Fruit fly (Drosophila melanogaster) whole organism, embryonic: ENCODE data around the gene mino.

Source experiments
- B-H2 ChIP-seq: fragments of 200-800 bp; sonication (Bioruptor generic); optimal IDR thresholded peaks from 2 replicates; lab custom pipeline; 2018; ENCODE audit warnings: missing biosample characterization, mild to moderate bottlenecking, missing genetic modification characterization
- Bdp1 ChIP-seq: fragments of 200-800 bp; sonication (Bioruptor generic); optimal IDR thresholded peaks from 3 replicates; lab custom pipeline; 2016; ENCODE audit warnings: missing biosample characterization, missing genetic modification characterization
- CG10209 ChIP-seq: fragments of 200-800 bp; sonication (Bioruptor generic); optimal IDR thresholded peaks from 3 replicates; lab custom pipeline; 2017; ENCODE audit warnings: missing biosample characterization, mild to moderate bottlenecking, missing genetic modification characterization, missing genetic modification reagents
- CG10431 ChIP-seq: fragments of 200-800 bp; sonication (Bioruptor generic); optimal IDR thresholded peaks from 3 replicates; lab custom pipeline; 2018; ENCODE audit warnings: missing biosample characterization, mild to moderate bottlenecking, missing genetic modification characterization
- CG10979 ChIP-seq: fragments of 200-800 bp; sonication (Bioruptor generic); optimal IDR thresholded peaks from 2 replicates; lab custom pipeline; 2018; ENCODE audit warnings: missing biosample characterization, mild to moderate bottlenecking, missing genetic modification characterization, moderate library complexity
- CG13287 ChIP-seq: fragments of 200-800 bp; sonication (Bioruptor generic); IDR thresholded peaks from 2 replicates; pipeline ENCODE4 v1.3.6; 2022; ENCODE audit warnings: missing biosample characterization, missing genetic modification characterization; ENCODE audit not compliant: partially characterized antibody
- CG1529 ChIP-seq: fragments of 200-800 bp; sonication (Bioruptor generic); optimal IDR thresholded peaks from 3 replicates; lab custom pipeline; 2018; ENCODE audit warnings: missing biosample characterization, missing genetic modification characterization
- CG15514 ChIP-seq: fragments of 200-800 bp; sonication (Bioruptor generic); optimal IDR thresholded peaks from 3 replicates; lab custom pipeline; 2017; ENCODE audit warnings: missing biosample characterization, missing genetic modification characterization, mild to moderate bottlenecking, moderate library complexity, missing genetic modification reagents
- CG1602 ChIP-seq: fragments of 200-800 bp; sonication (Bioruptor generic); optimal IDR thresholded peaks from 3 replicates; lab custom pipeline; 2016; ENCODE audit warnings: missing biosample characterization, missing genetic modification characterization
- CG17912 ChIP-seq: fragments of 200-800 bp; sonication (Bioruptor generic); optimal IDR thresholded peaks from 2 replicates; lab custom pipeline; 2018; ENCODE audit warnings: missing biosample characterization, mild to moderate bottlenecking, missing genetic modification characterization
- CG2678 ChIP-seq: fragments of 200-800 bp; sonication (Bioruptor generic); optimal IDR thresholded peaks from 3 replicates; lab custom pipeline; 2019; ENCODE audit warnings: missing biosample characterization, mild to moderate bottlenecking, missing genetic modification characterization, moderate library complexity
- CG3726 ChIP-seq: fragments of 200-800 bp; sonication (Bioruptor generic); IDR thresholded peaks from 3 replicates; pipeline ENCODE4, ENCODE4 v1.3.6; 2022; ENCODE audit warnings: missing biosample characterization, missing genetic modification characterization
- CG4404 ChIP-seq: fragments of 200-800 bp; sonication (Bioruptor generic); IDR thresholded peaks from 2 replicates; pipeline ENCODE4 v1.3.6; 2022; ENCODE audit warnings: missing biosample characterization, missing genetic modification characterization
- CG5180 ChIP-seq: fragments of 200-800 bp; sonication (Bioruptor generic); optimal IDR thresholded peaks from 3 replicates; lab custom pipeline; 2017; ENCODE audit warnings: missing biosample characterization, missing genetic modification characterization, mild to moderate bottlenecking, moderate library complexity, missing genetic modification reagents
- CG6765 ChIP-seq: fragments of 200-800 bp; sonication (Bioruptor generic); optimal IDR thresholded peaks from 3 replicates; lab custom pipeline; 2017; ENCODE audit warnings: missing biosample characterization, mild to moderate bottlenecking, missing genetic modification characterization
- CG8089 ChIP-seq: fragments of 200-800 bp; sonication (Bioruptor generic); optimal IDR thresholded peaks from 3 replicates; lab custom pipeline; 2016; ENCODE audit warnings: missing biosample characterization, missing genetic modification characterization
- Dp ChIP-seq: fragments of 200-800 bp; sonication (Bioruptor generic); optimal IDR thresholded peaks from 2 replicates; lab custom pipeline; 2018; ENCODE audit warnings: missing biosample characterization, mild to moderate bottlenecking, missing genetic modification characterization, moderate library complexity
- Eip74EF ChIP-seq, 2 experiments: fragments of 200-800 bp in 1 of 2; fragments of >200 bp in 1 of 2; sonication (Bioruptor generic) in 1 of 2; optimal IDR thresholded peaks; 2 replicates each; lab custom pipeline; 2017 to 2019; ENCODE audit warnings: missing biosample characterization in 2 of 2, missing genetic modification characterization in 2 of 2, mild to moderate bottlenecking in 1 of 2, moderate library complexity in 1 of 2
- Fer1 ChIP-seq: fragments of 200-800 bp; sonication (Bioruptor generic); optimal IDR thresholded peaks from 2 replicates; lab custom pipeline; 2017; ENCODE audit warnings: missing biosample characterization, mild to moderate bottlenecking, missing genetic modification characterization
- HHEX ChIP-seq: fragments of 200-800 bp; sonication (Bioruptor generic); optimal IDR thresholded peaks from 3 replicates; lab custom pipeline; 2017; ENCODE audit warnings: missing biosample characterization, mild to moderate bottlenecking, missing genetic modification characterization, missing genetic modification reagents
- HmgD ChIP-seq: fragments of 200-800 bp; sonication (Bioruptor generic); optimal IDR thresholded peaks from 3 replicates; lab custom pipeline; 2016; ENCODE audit warnings: missing biosample characterization, missing genetic modification characterization
- HmgZ ChIP-seq: fragments of 200-800 bp; sonication (Bioruptor generic); optimal IDR thresholded peaks from 2 replicates; lab custom pipeline; 2018; ENCODE audit warnings: missing biosample characterization, mild to moderate bottlenecking, missing genetic modification characterization
- Jarid2 ChIP-seq: fragments of 200-800 bp; sonication (Bioruptor generic); optimal IDR thresholded peaks from 3 replicates; lab custom pipeline; 2017; ENCODE audit warnings: mild to moderate bottlenecking, missing biosample characterization, missing genetic modification reagents, missing genetic modification characterization
- MTF-1 ChIP-seq: fragments of 200-800 bp; sonication (Bioruptor generic); optimal IDR thresholded peaks from 2 replicates; lab custom pipeline; 2018; ENCODE audit warnings: missing biosample characterization, mild to moderate bottlenecking, missing genetic modification characterization, borderline replicate concordance
- Meics ChIP-seq: fragments of 200-800 bp; sonication (Bioruptor generic); optimal IDR thresholded peaks from 2 replicates; lab custom pipeline; 2017; ENCODE audit warnings: missing biosample characterization, mild to moderate bottlenecking, missing genetic modification characterization
- Myb ChIP-seq: fragments of 200-800 bp; sonication (Bioruptor generic); optimal IDR thresholded peaks from 2 replicates; lab custom pipeline; 2016; ENCODE audit warnings: missing biosample characterization, missing genetic modification characterization
- NK7.1 ChIP-seq: fragments of 200-800 bp; sonication (Bioruptor generic); optimal IDR thresholded peaks from 3 replicates; lab custom pipeline; 2016; ENCODE audit warnings: missing biosample characterization, missing genetic modification characterization
- NfI ChIP-seq: fragments of 200-800 bp; sonication (Bioruptor generic); optimal IDR thresholded peaks from 3 replicates; lab custom pipeline; 2018; ENCODE audit warnings: missing biosample characterization, mild to moderate bottlenecking, missing genetic modification characterization, moderate library complexity
- Rx ChIP-seq: fragments of 200-800 bp; sonication (Bioruptor generic); IDR thresholded peaks from 2 replicates; pipeline ENCODE4 v1.3.6; 2022; ENCODE audit warnings: missing biosample characterization, missing genetic modification characterization
- Scr ChIP-seq: fragments of 200-800 bp; sonication (Bioruptor generic); IDR thresholded peaks from 2 replicates; pipeline ENCODE4 v1.3.6; 2022; ENCODE audit warnings: missing biosample characterization, missing genetic modification characterization; ENCODE audit not compliant: partially characterized antibody
- Sox102F ChIP-seq: fragments of 200-800 bp; sonication (Bioruptor generic); optimal IDR thresholded peaks from 2 replicates; lab custom pipeline; 2018; ENCODE audit warnings: missing biosample characterization, mild to moderate bottlenecking, missing genetic modification characterization, moderate library complexity
- ab ChIP-seq: fragments of 200-800 bp; sonication (Bioruptor generic); optimal IDR thresholded peaks from 2 replicates; lab custom pipeline; 2016; ENCODE audit warnings: missing biosample characterization, missing genetic modification characterization
- ac ChIP-seq: fragments of 200-800 bp; sonication (Bioruptor generic); optimal IDR thresholded peaks from 3 replicates; lab custom pipeline; 2017; ENCODE audit warnings: missing biosample characterization, mild to moderate bottlenecking, missing genetic modification characterization
- bigmax ChIP-seq: fragments of 200-800 bp; sonication (Bioruptor generic); optimal IDR thresholded peaks from 2 replicates; lab custom pipeline; 2018; ENCODE audit warnings: missing biosample characterization, mild to moderate bottlenecking, missing genetic modification characterization
- dimm ChIP-seq: fragments of 200-800 bp; sonication (Bioruptor generic); IDR thresholded peaks from 2 replicates; pipeline ENCODE4 v1.3.6; 2022; ENCODE audit warnings: missing biosample characterization, missing genetic modification characterization
- ftz-f1 ChIP-seq: fragments of 200-800 bp; sonication (Bioruptor generic); optimal IDR thresholded peaks from 2 replicates; lab custom pipeline; 2016; ENCODE audit warnings: missing biosample characterization, missing genetic modification characterization
- grn ChIP-seq: fragments of 200-800 bp; sonication (Bioruptor generic); optimal IDR thresholded peaks from 3 replicates; lab custom pipeline; 2017; ENCODE audit warnings: missing biosample characterization, missing genetic modification characterization
- klu ChIP-seq: fragments of 200-800 bp; sonication (Bioruptor generic); IDR thresholded peaks from 2 replicates; pipeline ENCODE4 v1.3.6; 2022; ENCODE audit warnings: missing biosample characterization, missing genetic modification characterization
- lola ChIP-seq, 3 experiments: fragments of >200 bp in 2 of 3; fragments of 200-800 bp in 1 of 3; sonication (Bioruptor generic) in 1 of 3; optimal IDR thresholded peaks; 2 replicates each; lab custom pipeline; 2017 to 2019; ENCODE audit warnings: missing biosample characterization in 3 of 3, missing genetic modification characterization in 3 of 3, mild to moderate bottlenecking in 1 of 3, moderate library complexity in 1 of 3
- nerfin-1 ChIP-seq: fragments of 200-800 bp; sonication (Bioruptor generic); optimal IDR thresholded peaks from 3 replicates; lab custom pipeline; 2019; ENCODE audit warnings: missing biosample characterization, mild to moderate bottlenecking, missing genetic modification characterization, moderate library complexity
- pros ChIP-seq: fragments of 200-800 bp; sonication (Bioruptor generic); optimal IDR thresholded peaks from 3 replicates; lab custom pipeline; 2019; ENCODE audit warnings: missing biosample characterization, mild to moderate bottlenecking, missing genetic modification characterization, moderate library complexity
- row ChIP-seq: fragments of 200-800 bp; sonication (Bioruptor generic); IDR thresholded peaks from 3 replicates; pipeline ENCODE4 v1.3.6; 2022; ENCODE audit warnings: missing biosample characterization, missing genetic modification characterization
- scrt ChIP-seq: fragments of 200-800 bp; sonication (Bioruptor generic); optimal IDR thresholded peaks from 2 replicates; lab custom pipeline; 2018; ENCODE audit warnings: missing biosample characterization, mild to moderate bottlenecking, missing genetic modification characterization, moderate library complexity
- shn ChIP-seq: fragments of 200-800 bp; sonication (Bioruptor generic); optimal IDR thresholded peaks from 3 replicates; lab custom pipeline; 2016; ENCODE audit warnings: missing biosample characterization, missing genetic modification characterization
- slbo ChIP-seq: fragments of 200-800 bp; sonication (Bioruptor generic); IDR thresholded peaks from 2 replicates; pipeline ENCODE4 v1.3.6; 2022; ENCODE audit warnings: missing biosample characterization, missing genetic modification characterization
- slp2 ChIP-seq: fragments of 200-800 bp; sonication (Bioruptor generic); optimal IDR thresholded peaks from 2 replicates; lab custom pipeline; 2016; ENCODE audit warnings: missing biosample characterization, missing genetic modification characterization
- tll ChIP-seq, 2 experiments: fragments of 200-800 bp in 1 of 2; fragments of >200 bp in 1 of 2; sonication (Bioruptor generic) in 1 of 2; optimal IDR thresholded peaks; 2 replicates each; lab custom pipeline; 2017 to 2019; ENCODE audit warnings: missing biosample characterization in 2 of 2, missing genetic modification characterization in 2 of 2, mild to moderate bottlenecking in 1 of 2, moderate library complexity in 1 of 2
- usp ChIP-seq: fragments of >200 bp; optimal IDR thresholded peaks from 2 replicates; lab custom pipeline; 2017; ENCODE audit warnings: missing biosample characterization, missing genetic modification characterization
- zfh1 ChIP-seq: fragments of 200-800 bp; sonication (Bioruptor generic); IDR thresholded peaks from 3 replicates; pipeline ENCODE4 v1.3.6; 2022; ENCODE audit warnings: missing biosample characterization, missing genetic modification characterization

The mino gene

DNA sequence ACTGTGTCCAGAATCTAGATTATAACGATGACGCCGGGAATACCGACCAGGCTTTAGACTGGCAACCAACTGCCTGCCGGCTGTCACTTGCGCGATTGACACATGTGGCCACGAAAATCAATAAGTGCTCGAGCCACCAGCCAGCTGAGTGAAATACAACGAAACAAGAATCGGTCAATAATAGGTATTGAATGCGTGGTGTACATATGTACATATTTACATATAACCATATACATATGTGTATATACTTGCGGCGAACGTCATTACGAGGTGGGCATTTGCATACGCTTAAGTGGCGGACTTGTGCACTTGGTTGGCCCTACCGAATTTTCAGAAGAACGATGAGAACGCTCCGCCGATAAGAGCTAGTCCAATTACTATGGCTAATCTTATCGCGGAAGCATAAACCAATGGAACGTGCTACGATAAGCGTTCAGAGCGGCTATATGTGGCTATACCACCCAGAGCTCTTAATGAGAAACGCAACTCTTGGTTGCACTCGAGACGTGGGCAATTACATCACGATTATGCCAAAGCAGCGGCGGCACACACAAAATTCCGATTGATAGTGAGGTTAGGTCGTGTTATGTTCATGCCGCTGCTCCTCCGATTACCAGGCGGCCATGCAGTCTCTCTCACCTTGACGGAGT is 21.7 kb downstream of the mino start (continued):
- TF ChIP-seq CG15514 (no peak), ab (GFP tag; lab: Kevin White, UChicago) (no peak), slp2 (GFP tag; lab: Kevin White, UChicago) (no peak), ac (no peak), row (no peak), Eip74EF (GFP tag; optimal IDR thresholded peaks at IDR 0.05; lab: Kevin White, UChicago) (no peak), CG10431 (GFP tag; lab: Kevin White, UChicago) (peak; percentile 49), MTF-1 (no peak), CG8089 (no peak), tll (GFP tag; optimal IDR thresholded peaks at IDR 0.05; lab: Kevin White, UChicago) (peak in 1 of 2 experiments; percentile 48), Jarid2 (GFP tag; lab: Kevin White, UChicago) (no peak), CG4404 (no peak), CG3726 (GFP tag; lab: Robert Waterston, UW) (no peak), grn (GFP tag; lab: Kevin White, UChicago) (no peak), Meics (GFP tag; lab: Kevin White, UChicago) (no peak), Fer1 (peak; percentile 31), CG1529 (GFP tag; lab: Kevin White, UChicago) (peak; percentile 46), CG1602 (GFP tag; lab: Kevin White, UChicago) (no peak), lola (GFP tag; optimal IDR thresholded peaks at IDR 0.05; lab: Kevin White, UChicago) (peak in 1 of 3 experiments; percentile 10), CG13287 (GFP tag; lab: Robert Waterston, UW) (no peak), CG10979 (tag; lab: Kevin White, UChicago) (no peak), CG5180 (GFP tag; lab: Kevin White, UChicago) (peak; percentile 28), Dp (GFP tag; lab: Kevin White, UChicago) (no peak), B-H2 (GFP tag; lab: Kevin White, UChicago) (peak; percentile 13), HmgD (GFP tag; lab: Kevin White, UChicago) (no peak), CG6765 (GFP tag; lab: Kevin White, UChicago) (no peak), Myb (GFP tag; lab: Kevin White, UChicago) (no peak), CG2678 (tag; lab: Kevin White, UChicago) (peak; percentile 35), usp (GFP tag; lab: Kevin White, UChicago) (no peak), bigmax (GFP tag; lab: Kevin White, UChicago) (peak; percentile 91), pros (GFP tag; lab: Kevin White, UChicago) (peak; percentile 13), slbo (GFP tag; lab: Robert Waterston, UW) (no peak), Scr (no peak), Bdp1 (GFP tag; lab: Kevin White, UChicago) (no peak), CG10209 (GFP tag; lab: Kevin White, UChicago) (peak; percentile 5), scrt (no peak), Rx (GFP tag; lab: Robert Waterston, UW) (no peak), CG17912 (GFP tag; lab: Kevin White, UChicago) (no peak), ftz-f1 (no peak), Sox102F (GFP tag; lab: Kevin White, UChicago) (no peak), klu (no peak), zfh1 (GFP tag; lab: Robert Waterston, UW) (no peak), HmgZ (no peak), dimm (GFP tag; lab: Robert Waterston, UW) (no peak), NfI (GFP tag; lab: Kevin White, UChicago) (no peak), NK7.1 (no peak), shn (no peak), HHEX (GFP tag; lab: Kevin White, UChicago) (peak; percentile 38), nerfin-1 (tag; lab: Kevin White, UChicago) (peak; percentile 35)
